Fruit fly (Drosophila melanogaster) whole organism, embryonic: ENCODE data around the gene Acp98AB.
A peak's percentile ranks its signal among the peaks of the same experiment; 100 is the strongest.

Source experiments
- Atf3 ChIP-seq: fragments of 200-800 bp; sonication (Bioruptor generic); optimal IDR thresholded peaks from 3 replicates; lab custom pipeline; 2016; ENCODE audit warnings: missing biosample characterization, missing genetic modification characterization
- Bdp1 ChIP-seq: fragments of 200-800 bp; sonication (Bioruptor generic); optimal IDR thresholded peaks from 3 replicates; lab custom pipeline; 2016; ENCODE audit warnings: missing biosample characterization, missing genetic modification characterization
- CG10147 ChIP-seq: fragments of 200-800 bp; sonication (Bioruptor generic); optimal IDR thresholded peaks from 2 replicates; lab custom pipeline; 2019; ENCODE audit warnings: missing biosample characterization, mild to moderate bottlenecking, missing genetic modification characterization, moderate library complexity
- CG10959 ChIP-seq: fragments of 200-800 bp; sonication (Bioruptor generic); IDR thresholded peaks from 2 replicates; pipeline ENCODE4 v1.3.6; 2022; ENCODE audit warnings: missing biosample characterization, missing genetic modification characterization
- CG11085 ChIP-seq: fragments of 200-800 bp; sonication (Bioruptor generic); IDR thresholded peaks from 2 replicates; pipeline ENCODE4 v1.3.6; 2022; ENCODE audit warnings: missing biosample characterization, missing genetic modification characterization
- CG11560 ChIP-seq: fragments of 200-800 bp; sonication (Bioruptor generic); IDR thresholded peaks from 3 replicates; pipeline ENCODE4 v1.3.6; 2022; ENCODE audit warnings: missing biosample characterization, missing genetic modification characterization
- CG12219 ChIP-seq: fragments of 200-800 bp; sonication (Bioruptor generic); optimal IDR thresholded peaks from 3 replicates; lab custom pipeline; 2018; ENCODE audit warnings: missing biosample characterization, mild to moderate bottlenecking, missing genetic modification characterization
- CG1233 ChIP-seq: fragments of 200-800 bp; sonication (Bioruptor generic); optimal IDR thresholded peaks from 4 replicates; lab custom pipeline; 2018; ENCODE audit warnings: missing biosample characterization, mild to moderate bottlenecking, missing genetic modification characterization
- CG13894 ChIP-seq: fragments of 200-800 bp; sonication (Bioruptor generic); optimal IDR thresholded peaks from 3 replicates; lab custom pipeline; 2018; ENCODE audit warnings: missing biosample characterization, mild to moderate bottlenecking, missing genetic modification characterization, moderate library complexity
- CG15269 ChIP-seq: fragments of 200-800 bp; sonication (Bioruptor generic); optimal IDR thresholded peaks from 2 replicates; lab custom pipeline; 2018; ENCODE audit warnings: missing biosample characterization, mild to moderate bottlenecking, missing genetic modification characterization, moderate library complexity
- CG1602 ChIP-seq: fragments of 200-800 bp; sonication (Bioruptor generic); optimal IDR thresholded peaks from 3 replicates; lab custom pipeline; 2016; ENCODE audit warnings: missing biosample characterization, missing genetic modification characterization
- CG1603 ChIP-seq: fragments of 200-800 bp; sonication (Bioruptor generic); optimal IDR thresholded peaks from 2 replicates; lab custom pipeline; 2019; ENCODE audit warnings: missing biosample characterization, mild to moderate bottlenecking, missing genetic modification characterization, moderate library complexity
- CG18764 ChIP-seq: fragments of 200-800 bp; sonication (Bioruptor generic); optimal IDR thresholded peaks from 3 replicates; lab custom pipeline; 2016; ENCODE audit warnings: missing biosample characterization, missing genetic modification characterization
- CG2889 ChIP-seq: fragments of 200-800 bp; sonication (Bioruptor generic); IDR thresholded peaks from 3 replicates; pipeline ENCODE4 v1.3.6; 2022; ENCODE audit warnings: missing biosample characterization, missing genetic modification characterization
- CG30020 ChIP-seq: fragments of 200-800 bp; optimal IDR thresholded peaks from 2 replicates; lab custom pipeline; 2019; ENCODE audit warnings: missing biosample characterization, mild to moderate bottlenecking, missing genetic modification characterization, moderate library complexity
- CG33213 ChIP-seq: fragments of 200-800 bp; sonication (Bioruptor generic); optimal IDR thresholded peaks from 3 replicates; lab custom pipeline; 2016; ENCODE audit warnings: missing biosample characterization, missing genetic modification characterization
- CG6765 ChIP-seq: fragments of 200-800 bp; sonication (Bioruptor generic); optimal IDR thresholded peaks from 3 replicates; lab custom pipeline; 2017; ENCODE audit warnings: missing biosample characterization, mild to moderate bottlenecking, missing genetic modification characterization
- CG7786 ChIP-seq: fragments of 200-800 bp; sonication (Bioruptor generic); optimal IDR thresholded peaks from 2 replicates; lab custom pipeline; 2016; ENCODE audit warnings: missing biosample characterization, missing genetic modification characterization
- CG7987 ChIP-seq: fragments of 200-800 bp; sonication (Bioruptor generic); optimal IDR thresholded peaks from 2 replicates; lab custom pipeline; 2018; ENCODE audit warnings: missing biosample characterization, mild to moderate bottlenecking, missing genetic modification characterization, moderate library complexity
- CG8359 ChIP-seq: fragments of 200-800 bp; sonication (Bioruptor generic); optimal IDR thresholded peaks from 2 replicates; lab custom pipeline; 2017; ENCODE audit warnings: missing biosample characterization, mild to moderate bottlenecking, missing genetic modification characterization, borderline replicate concordance
- CG8765 ChIP-seq: fragments of 200-800 bp; sonication (Bioruptor generic); IDR thresholded peaks from 2 replicates; pipeline ENCODE4 v1.3.6; 2022; ENCODE audit warnings: missing biosample characterization, missing genetic modification characterization
- CG8944 ChIP-seq: fragments of 200-800 bp; sonication (Bioruptor generic); optimal IDR thresholded peaks from 3 replicates; lab custom pipeline; 2016; ENCODE audit warnings: missing biosample characterization, missing genetic modification characterization
- CG9215 ChIP-seq: fragments of 200-800 bp; sonication (Bioruptor generic); IDR thresholded peaks from 2 replicates; pipeline ENCODE4 v1.3.6; 2022; ENCODE audit warnings: missing biosample characterization, missing genetic modification characterization
- Dref ChIP-seq: fragments of 200-800 bp; sonication (Bioruptor generic); IDR thresholded peaks from 2 replicates; pipeline ENCODE4 v1.3.6; 2022; ENCODE audit warnings: missing biosample characterization, missing genetic modification characterization
- E2f1 ChIP-seq: fragments of 200-800 bp; sonication (Bioruptor generic); IDR thresholded peaks from 2 replicates; pipeline ENCODE4 v1.3.6; 2022; ENCODE audit warnings: missing biosample characterization, missing genetic modification characterization
- Gug ChIP-seq: fragments of 200-800 bp; sonication (Bioruptor generic); IDR thresholded peaks from 4 replicates; pipeline ENCODE4 v1.3.6; 2022; ENCODE audit warnings: missing biosample characterization, missing genetic modification characterization
- Jarid2 ChIP-seq: fragments of 200-800 bp; sonication (Bioruptor generic); optimal IDR thresholded peaks from 3 replicates; lab custom pipeline; 2017; ENCODE audit warnings: mild to moderate bottlenecking, missing biosample characterization, missing genetic modification reagents, missing genetic modification characterization
- Lpt ChIP-seq: fragments of >200 bp; optimal IDR thresholded peaks from 2 replicates; lab custom pipeline; 2018; ENCODE audit warnings: missing biosample characterization, missing genetic modification characterization
- Myb ChIP-seq: fragments of 200-800 bp; sonication (Bioruptor generic); optimal IDR thresholded peaks from 2 replicates; lab custom pipeline; 2016; ENCODE audit warnings: missing biosample characterization, missing genetic modification characterization
- NK7.1 ChIP-seq: fragments of 200-800 bp; sonication (Bioruptor generic); optimal IDR thresholded peaks from 3 replicates; lab custom pipeline; 2016; ENCODE audit warnings: missing biosample characterization, missing genetic modification characterization
- Neu2 ChIP-seq: fragments of 200-800 bp; sonication (Bioruptor generic); optimal IDR thresholded peaks from 3 replicates; lab custom pipeline; 2016; ENCODE audit warnings: missing biosample characterization, missing genetic modification characterization, borderline replicate concordance
- Sox102F ChIP-seq: fragments of 200-800 bp; sonication (Bioruptor generic); optimal IDR thresholded peaks from 2 replicates; lab custom pipeline; 2018; ENCODE audit warnings: missing biosample characterization, mild to moderate bottlenecking, missing genetic modification characterization, moderate library complexity
- ab ChIP-seq: fragments of 200-800 bp; sonication (Bioruptor generic); optimal IDR thresholded peaks from 2 replicates; lab custom pipeline; 2016; ENCODE audit warnings: missing biosample characterization, missing genetic modification characterization
- ato ChIP-seq: fragments of 200-800 bp; sonication (Bioruptor generic); IDR thresholded peaks from 2 replicates; pipeline ENCODE4 v1.3.6; 2022; ENCODE audit warnings: missing biosample characterization, missing genetic modification characterization; ENCODE audit not compliant: partially characterized antibody
- cas ChIP-seq: fragments of 200-800 bp; sonication (Bioruptor generic); IDR thresholded peaks from 2 replicates; pipeline ENCODE4 v1.3.6; 2022; ENCODE audit warnings: missing biosample characterization, missing genetic modification characterization
- croc ChIP-seq: fragments of 200-800 bp; sonication (Bioruptor generic); conservative IDR thresholded peaks from 3 replicates; pipeline ENCODE4 v1.3.6; 2022; ENCODE audit warnings: missing biosample characterization, missing genetic modification characterization
- danr ChIP-seq: fragments of 200-800 bp; sonication (Bioruptor generic); IDR thresholded peaks from 2 replicates; pipeline ENCODE4 v1.3.6; 2022; ENCODE audit warnings: missing biosample characterization, missing genetic modification characterization
- dysf ChIP-seq: fragments of 200-800 bp; sonication (Bioruptor generic); IDR thresholded peaks from 3 replicates; pipeline ENCODE4 v1.3.6; 2022; ENCODE audit warnings: missing biosample characterization, missing genetic modification characterization
- fd3F ChIP-seq: fragments of 200-800 bp; sonication (Bioruptor generic); optimal IDR thresholded peaks from 2 replicates; lab custom pipeline; 2018; ENCODE audit warnings: missing biosample characterization, mild to moderate bottlenecking, missing genetic modification characterization, moderate library complexity
- fd64A ChIP-seq: fragments of 200-800 bp; sonication (Bioruptor generic); optimal IDR thresholded peaks from 3 replicates; lab custom pipeline; 2018; ENCODE audit warnings: missing biosample characterization, mild to moderate bottlenecking, missing genetic modification characterization
- hb ChIP-seq: fragments of 200-800 bp; sonication (Bioruptor generic); IDR thresholded peaks from 3 replicates; pipeline ENCODE4 v1.3.6; 2022; ENCODE audit warnings: missing biosample characterization, missing genetic modification characterization; ENCODE audit not compliant: partially characterized antibody
- lab ChIP-seq: fragments of 200-800 bp; sonication (Bioruptor generic); optimal IDR thresholded peaks from 3 replicates; lab custom pipeline; 2017; ENCODE audit warnings: missing biosample characterization, missing genetic modification characterization, mild to moderate bottlenecking, moderate library complexity, missing genetic modification reagents
- pb ChIP-seq: fragments of 200-800 bp; sonication (Bioruptor generic); optimal IDR thresholded peaks from 3 replicates; lab custom pipeline; 2016; ENCODE audit warnings: missing biosample characterization, missing genetic modification characterization
- pum ChIP-seq: fragments of 200-800 bp; sonication (Bioruptor generic); optimal IDR thresholded peaks from 2 replicates; lab custom pipeline; 2016; ENCODE audit warnings: missing biosample characterization, missing genetic modification characterization
- rib ChIP-seq: fragments of 200-800 bp; sonication (Bioruptor generic); IDR thresholded peaks from 2 replicates; pipeline ENCODE4 v1.3.6; 2022; ENCODE audit warnings: missing biosample characterization, missing genetic modification characterization
- row ChIP-seq: fragments of 200-800 bp; sonication (Bioruptor generic); IDR thresholded peaks from 3 replicates; pipeline ENCODE4 v1.3.6; 2022; ENCODE audit warnings: missing biosample characterization, missing genetic modification characterization
- schlank ChIP-seq: fragments of 200-800 bp; sonication (Bioruptor generic); optimal IDR thresholded peaks from 2 replicates; lab custom pipeline; 2018; ENCODE audit warnings: missing biosample characterization, mild to moderate bottlenecking, missing genetic modification characterization
- sna ChIP-seq: fragments of 200-800 bp; sonication (Bioruptor generic); IDR thresholded peaks from 2 replicates; pipeline ENCODE4 v1.3.6; 2022; ENCODE audit warnings: missing biosample characterization, missing genetic modification characterization; ENCODE audit not compliant: partially characterized antibody
- ssp ChIP-seq: fragments of 200-800 bp; sonication (Bioruptor generic); IDR thresholded peaks from 2 replicates; pipeline ENCODE4 v1.3.6; 2022; ENCODE audit warnings: missing biosample characterization, missing genetic modification characterization
- stc ChIP-seq: fragments of 200-800 bp; sonication (Bioruptor generic); IDR thresholded peaks from 2 replicates; pipeline ENCODE4 v1.3.6; 2022; ENCODE audit warnings: missing biosample characterization, missing genetic modification characterization

Gene Acp98AB

dm6 chr3R:27706581-27707181, 12.0 kb downstream of the Acp98AB start, which contains the start of the genes CROT and CG12877 (continued):
- peak; percentile 40 for TF ChIP-seq CG8359 (GFP tag; lab: Kevin White, UChicago)
- no peak for TF ChIP-seq CG7987 (GFP tag; lab: Kevin White, UChicago)
- TF ChIP-seq ssp: peak; percentile 65
- TF ChIP-seq CG18764 (GFP tag; lab: Kevin White, UChicago): peak; percentile 58
- TF ChIP-seq CG13894 (tag; lab: Kevin White, UChicago): peak; percentile 36
- peak; percentile 64 for TF ChIP-seq CG1233
- peak; percentile 33; the same call in 2 of the 3 replicates for TF ChIP-seq CG11560 (tag; lab: Robert Waterston, UW)
- TF ChIP-seq cas: peak; percentile 30; the same call in 1 of the 2 replicates
- TF ChIP-seq CG1602 (GFP tag; lab: Kevin White, UChicago): peak; percentile 78
- peak; percentile 28 for TF ChIP-seq Myb (GFP tag; lab: Kevin White, UChicago)
- TF ChIP-seq rib (GFP tag; lab: Robert Waterston, UW): 0 out of 2 replicates have a peak, but pooled peaks have one; percentile 44
- TF ChIP-seq stc (GFP tag; lab: Robert Waterston, UW): peak; percentile 53; the same call in 1 of the 2 replicates
- TF ChIP-seq CG9215: peak; percentile 77
- TF ChIP-seq Dref: peak; percentile 15; the same call in 1 of the 2 replicates
- TF ChIP-seq CG11085 (GFP tag; lab: Robert Waterston, UW): peak; percentile 48; the same call in 1 of the 2 replicates
- peak; percentile 50 for TF ChIP-seq schlank (tag; lab: Kevin White, UChicago)
- TF ChIP-seq fd3F: peak; percentile 73
- peak; percentile 8 for TF ChIP-seq Jarid2 (GFP tag; lab: Kevin White, UChicago)
- TF ChIP-seq pum (GFP tag; lab: Kevin White, UChicago): peak; percentile 18
- TF ChIP-seq CG15269 (tag; lab: Kevin White, UChicago): peak; percentile 78
- no peak for TF ChIP-seq Lpt
- peak; percentile 72 for TF ChIP-seq CG10147 (GFP tag; lab: Kevin White, UChicago)
- TF ChIP-seq Neu2 (GFP tag; lab: Kevin White, UChicago): no peak
- TF ChIP-seq row: peak; percentile 88
- no peak for TF ChIP-seq sna
- peak; percentile 84 for TF ChIP-seq Gug
- no peak for TF ChIP-seq ato (GFP tag; lab: Robert Waterston, UW)
- TF ChIP-seq Bdp1 (GFP tag; lab: Kevin White, UChicago): peak; percentile 53
- TF ChIP-seq fd64A (GFP tag; lab: Kevin White, UChicago): peak; percentile 6
- peak; percentile 81 for TF ChIP-seq Sox102F
- peak; percentile 40 for TF ChIP-seq CG12219 (GFP tag; lab: Kevin White, UChicago)
- peak; percentile 82 for TF ChIP-seq dysf (GFP tag; lab: Robert Waterston, UW)
- TF ChIP-seq NK7.1 (GFP tag; lab: Kevin White, UChicago): no peak
- TF ChIP-seq CG6765 (GFP tag; lab: Kevin White, UChicago): peak; percentile 27
- TF ChIP-seq Atf3 (GFP tag; lab: Kevin White, UChicago): peak; percentile 22
- peak; percentile 52 for TF ChIP-seq CG1603
- no peak for TF ChIP-seq pb (GFP tag; lab: Kevin White, UChicago)
- peak; percentile 48; the same call in 1 of the 2 replicates for TF ChIP-seq CG8765
- TF ChIP-seq danr: peak; percentile 75; the same call in 1 of the 2 replicates
- peak; percentile 42; the same call in 2 of the 3 replicates for TF ChIP-seq croc (GFP tag; lab: Robert Waterston, UW)
- TF ChIP-seq ab (GFP tag; lab: Kevin White, UChicago): no peak
- no peak for TF ChIP-seq hb
- TF ChIP-seq CG2889: peak; percentile 71
- peak; percentile 47; the same call in 1 of the 2 replicates for TF ChIP-seq E2f1 (GFP tag; lab: Robert Waterston, UW)
- peak; percentile 33; the same call in 1 of the 2 replicates for TF ChIP-seq CG10959 (GFP tag; lab: Robert Waterston, UW)
- peak; percentile 75 for TF ChIP-seq CG30020 (tag; lab: Kevin White, UChicago)
- peak; percentile 17 for TF ChIP-seq CG8944 (GFP tag; lab: Kevin White, UChicago)
- TF ChIP-seq lab (GFP tag; lab: Kevin White, UChicago): peak; percentile 75
- peak; percentile 30 for TF ChIP-seq CG7786 (GFP tag; lab: Kevin White, UChicago)
- TF ChIP-seq CG33213 (GFP tag; lab: Kevin White, UChicago): no peak
